Worm (Caenorhabditis elegans) whole organism, L2 larva: Measurements from ENCODE around the gene nhl-2.

Experiments used
- ZK546.5 ChIP-seq: sonication (generic microtip); optimal IDR thresholded peaks from 2 replicates; lab custom pipeline; 2017; ENCODE audit warnings: missing biosample characterization, missing genetic modification characterization
- zag-1 ChIP-seq: fragments of 150-350 bp; optimal IDR thresholded peaks from 2 replicates; lab custom pipeline; 2014; ENCODE audit warnings: missing biosample characterization, missing genetic modification characterization
- ztf-4 ChIP-seq: fragments of 150-350 bp; optimal IDR thresholded peaks from 2 replicates; lab custom pipeline; 2014; ENCODE audit warnings: missing biosample characterization, missing genetic modification characterization

DNA sequence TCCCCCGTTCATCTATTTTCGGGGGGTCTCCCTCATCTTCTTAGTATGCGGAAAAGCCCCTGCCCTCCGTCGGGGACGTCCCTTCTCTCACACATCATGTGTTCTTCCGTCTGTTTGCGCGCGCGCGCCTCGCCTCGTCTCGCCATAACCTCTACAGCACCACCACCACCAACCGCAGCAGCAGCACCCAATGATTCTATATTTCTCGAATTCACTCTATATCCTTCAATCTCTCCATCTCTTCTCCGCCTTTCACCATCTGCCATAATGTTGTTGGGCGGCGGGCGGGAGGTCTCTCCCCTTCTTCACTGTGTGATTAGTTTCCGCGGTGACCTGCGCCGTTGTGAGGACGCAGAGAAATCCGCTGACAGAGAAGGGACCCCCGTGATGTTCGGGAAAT is 48.5 kb upstream of the nhl-2 start:
- no peak for TF ChIP-seq zag-1 (tag; lab: Kevin White, UChicago)
- no peak for TF ChIP-seq ZK546.5 (tag; lab: Kevin White, UChicago)
- TF ChIP-seq ztf-4 (tag; lab: Kevin White, UChicago): no peak
